Worm (Caenorhabditis elegans) whole organism, mixed stage, embryonic: Measurements from ENCODE around the gene madf-8.
A peak's percentile ranks its signal among the peaks of the same experiment; 100 is the strongest.

Experiments
- M03D4.4 ChIP-seq: sonication (generic microtip); optimal IDR thresholded peaks from 2 replicates; lab custom pipeline; 2017; ENCODE audit warnings: mild to moderate bottlenecking, missing genetic modification characterization, missing compliant biosample characterization
- bed-3 ChIP-seq: fragments of 200-800 bp; sonication (Bioruptor generic); optimal IDR thresholded peaks from 3 replicates; lab custom pipeline; 2018; ENCODE audit warnings: mild to moderate bottlenecking, missing genetic modification characterization, moderate library complexity, missing compliant biosample characterization
- blmp-1 ChIP-seq: fragments of 150-350 bp; optimal IDR thresholded peaks from 2 replicates; lab custom pipeline; 2014; ENCODE audit warnings: missing biosample characterization, missing genetic modification characterization
- ceh-43 ChIP-seq: fragments of 200-800 bp; sonication (Bioruptor generic); optimal IDR thresholded peaks from 2 replicates; lab custom pipeline; 2018; ENCODE audit warnings: mild to moderate bottlenecking, missing genetic modification characterization, moderate library complexity, missing compliant biosample characterization
- ceh-83 ChIP-seq: fragments of 200-800 bp; sonication (Bioruptor generic); optimal IDR thresholded peaks from 2 replicates; lab custom pipeline; 2018; ENCODE audit warnings: mild to moderate bottlenecking, missing genetic modification characterization, missing compliant biosample characterization
- ces-1 ChIP-seq: fragments of 150-350 bp; optimal IDR thresholded peaks from 2 replicates; lab custom pipeline; 2014; ENCODE audit warnings: missing biosample characterization, missing genetic modification reagents, missing genetic modification characterization
- cnd-1 ChIP-seq: fragments of 200-800 bp; sonication (Bioruptor generic); optimal IDR thresholded peaks from 2 replicates; lab custom pipeline; 2018; ENCODE audit warnings: mild to moderate bottlenecking, missing genetic modification characterization, missing compliant biosample characterization
- drap-1 ChIP-seq: fragments of 200-800 bp; sonication (Bioruptor generic); optimal IDR thresholded peaks from 3 replicates; lab custom pipeline; 2018; ENCODE audit warnings: mild to moderate bottlenecking, missing genetic modification characterization, missing compliant biosample characterization
- elt-1 ChIP-seq: sonication (generic microtip); optimal IDR thresholded peaks from 2 replicates; lab custom pipeline; 2017; ENCODE audit warnings: missing genetic modification characterization, mild to moderate bottlenecking, missing compliant biosample characterization, antibody characterized with exemption, moderate library complexity, borderline replicate concordance; ENCODE audit not compliant: insufficient read depth
- elt-3 ChIP-seq: fragments of 150-350 bp; optimal IDR thresholded peaks from 2 replicates; lab custom pipeline; 2014; ENCODE audit warnings: missing biosample characterization, missing genetic modification characterization
- flh-1 ChIP-seq: fragments of 200-800 bp; sonication (Bioruptor generic); optimal IDR thresholded peaks from 2 replicates; lab custom pipeline; 2018; ENCODE audit warnings: mild to moderate bottlenecking, missing genetic modification characterization, moderate library complexity, missing compliant biosample characterization
- ham-2 ChIP-seq: fragments of 200-800 bp; sonication (Bioruptor generic); optimal IDR thresholded peaks from 2 replicates; lab custom pipeline; 2018; ENCODE audit warnings: mild to moderate bottlenecking, missing genetic modification characterization, missing compliant biosample characterization
- hlh-1 ChIP-seq: fragments of 150-350 bp; optimal IDR thresholded peaks from 2 replicates; lab custom pipeline; 2014; ENCODE audit warnings: missing biosample characterization, missing genetic modification reagents, missing genetic modification characterization
- lin-13 ChIP-seq: fragments of 150-350 bp; optimal IDR thresholded peaks from 2 replicates; lab custom pipeline; 2014; ENCODE audit warnings: missing biosample characterization, missing genetic modification characterization
- lin-32 ChIP-seq: fragments of 200-800 bp; sonication (Bioruptor generic); optimal IDR thresholded peaks from 2 replicates; lab custom pipeline; 2018; ENCODE audit warnings: mild to moderate bottlenecking, missing genetic modification characterization, missing compliant biosample characterization
- lsy-2 ChIP-seq: fragments of 150-350 bp; optimal IDR thresholded peaks from 2 replicates; lab custom pipeline; 2014; ENCODE audit warnings: missing biosample characterization, missing genetic modification characterization
- mab-5 ChIP-seq: fragments of 150-350 bp; optimal IDR thresholded peaks from 2 replicates; lab custom pipeline; 2014; ENCODE audit warnings: missing biosample characterization, missing genetic modification characterization
- mep-1 ChIP-seq: fragments of 150-350 bp; optimal IDR thresholded peaks from 2 replicates; lab custom pipeline; 2017; ENCODE audit warnings: missing biosample characterization, missing genetic modification reagents, missing genetic modification characterization, inconsistent platforms
- mls-2 ChIP-seq: sonication (generic microtip); optimal IDR thresholded peaks from 2 replicates; lab custom pipeline; 2016; ENCODE audit warnings: mild to moderate bottlenecking, missing genetic modification characterization, moderate library complexity, missing compliant biosample characterization
- nhr-12 ChIP-seq: fragments of 150-350 bp; optimal IDR thresholded peaks from 2 replicates; lab custom pipeline; 2014; ENCODE audit warnings: missing biosample characterization, missing genetic modification characterization
- nhr-2 ChIP-seq: fragments of 150-350 bp; optimal IDR thresholded peaks from 2 replicates; lab custom pipeline; 2014; ENCODE audit warnings: missing biosample characterization, missing genetic modification characterization
- nhr-76 ChIP-seq: sonication (generic microtip); optimal IDR thresholded peaks from 2 replicates; lab custom pipeline; 2017; ENCODE audit warnings: missing biosample characterization, missing genetic modification characterization
- pha-4 ChIP-seq: fragments of 150-350 bp; optimal IDR thresholded peaks from 2 replicates; lab custom pipeline; 2018; ENCODE audit warnings: missing biosample characterization, missing genetic modification reagents, missing genetic modification characterization
- sem-2 ChIP-seq: fragments of 200-800 bp; sonication (Bioruptor generic); optimal IDR thresholded peaks from 2 replicates; lab custom pipeline; 2018; ENCODE audit warnings: mild to moderate bottlenecking, missing genetic modification characterization, missing compliant biosample characterization
- snpc-4 ChIP-seq: fragments of 150-350 bp; optimal IDR thresholded peaks from 2 replicates; lab custom pipeline; 2014; ENCODE audit warnings: missing biosample characterization, missing genetic modification characterization
- sptf-1 ChIP-seq: sonication (generic microtip); optimal IDR thresholded peaks from 2 replicates; lab custom pipeline; 2017; ENCODE audit warnings: mild to moderate bottlenecking, missing genetic modification characterization, moderate library complexity, missing compliant biosample characterization
- tbx-8 ChIP-seq: fragments of 200-800 bp; sonication (Bioruptor generic); optimal IDR thresholded peaks from 2 replicates; lab custom pipeline; 2018; ENCODE audit warnings: mild to moderate bottlenecking, missing genetic modification characterization, moderate library complexity, missing compliant biosample characterization
- unc-39 ChIP-seq: fragments of 150-350 bp; optimal IDR thresholded peaks from 2 replicates; lab custom pipeline; 2014; ENCODE audit warnings: missing biosample characterization, missing genetic modification characterization
- unc-62 ChIP-seq: fragments of 150-350 bp; optimal IDR thresholded peaks from 2 replicates; lab custom pipeline; 2014; ENCODE audit warnings: missing biosample characterization, missing genetic modification reagents, missing genetic modification characterization
- zip-8 ChIP-seq: fragments of 150-350 bp; optimal IDR thresholded peaks from 2 replicates; lab custom pipeline; 2014; ENCODE audit warnings: missing biosample characterization, missing genetic modification characterization
- ztf-11 ChIP-seq: fragments of 150-350 bp; optimal IDR thresholded peaks from 2 replicates; lab custom pipeline; 2014; ENCODE audit warnings: missing biosample characterization, missing genetic modification characterization

Gene madf-8

ce11 chrIII:3635844-3636243 lies 14.8 kb downstream of the madf-8 start, which contains the start of gene rilp-1:
Gene rilp-1, plus strand, starts transcription at chrIII:3636144.
- TF ChIP-seq mep-1 (tag; lab: Kevin White, UChicago) (no peak), blmp-1 (no peak), unc-62 (GFP tag; lab: Kevin White, UChicago) (no peak), mab-5 (tag; lab: Kevin White, UChicago) (no peak), elt-3 (no peak), sem-2 (GFP tag; lab: Kevin White, UChicago) (no peak), lsy-2 (tag; lab: Kevin White, UChicago) (no peak), tbx-8 (no peak), nhr-2 (no peak), M03D4.4 (no peak), hlh-1 (tag; lab: Kevin White, UChicago) (no peak), ham-2 (GFP tag; lab: Kevin White, UChicago) (no peak), drap-1 (GFP tag; lab: Kevin White, UChicago) (no peak), elt-1 (tag; lab: Kevin White, UChicago) (no peak), nhr-76 (tag; lab: Kevin White, UChicago) (no peak), zip-8 (no peak)

- no peak for TF ChIP-seq tbx-8
- no peak for TF ChIP-seq zip-8
- no peak for TF ChIP-seq snpc-4 (tag; lab: Kevin White, UChicago)
- TF ChIP-seq mep-1 (tag; lab: Kevin White, UChicago), result no peak
- no peak for TF ChIP-seq bed-3 (GFP tag; lab: Kevin White, UChicago)
Measured at ce11 chrIII:3634873-3635272, 15.8 kb downstream of the madf-8 start.

- TF ChIP-seq ces-1 (GFP tag; lab: Kevin White, UChicago) (peak; percentile 66), nhr-76 (tag; lab: Kevin White, UChicago) (no peak), M03D4.4 (no peak)
Measured at ce11 chrIII:3634158-3634557, 16.5 kb downstream of the madf-8 start.

ce11 chrIII:3632379-3632778 lies 18.3 kb downstream of the madf-8 start:
- no peak for TF ChIP-seq cnd-1 (tag; lab: Kevin White, UChicago)
- no peak for TF ChIP-seq ham-2 (GFP tag; lab: Kevin White, UChicago)
- no peak for TF ChIP-seq blmp-1
- TF ChIP-seq nhr-12 (tag; lab: Kevin White, UChicago), result no peak
- no peak for TF ChIP-seq unc-62 (GFP tag; lab: Kevin White, UChicago)

ce11 chrIII:3630337-3630736 lies 20.3 kb downstream of the madf-8 start, which contains the start of gene mrps-31:
Gene mrps-31, minus strand, starts transcription at chrIII:3630372.
- TF ChIP-seq lin-32 (GFP tag; lab: Kevin White, UChicago) (no peak), hlh-1 (tag; lab: Kevin White, UChicago) (peak; percentile 9), mep-1 (tag; lab: Kevin White, UChicago) (peak; percentile 30), elt-1 (tag; lab: Kevin White, UChicago) (no peak), sem-2 (GFP tag; lab: Kevin White, UChicago) (no peak), tbx-8 (no peak), nhr-76 (tag; lab: Kevin White, UChicago) (no peak), blmp-1 (no peak), snpc-4 (tag; lab: Kevin White, UChicago) (no peak), cnd-1 (tag; lab: Kevin White, UChicago) (no peak), pha-4 (tag; lab: Kevin White, UChicago) (no peak), unc-39 (tag; lab: Kevin White, UChicago) (no peak), flh-1 (GFP tag; lab: Kevin White, UChicago) (no peak), sptf-1 (tag; lab: Kevin White, UChicago) (no peak), ham-2 (GFP tag; lab: Kevin White, UChicago) (no peak), ceh-43 (no peak), nhr-2 (no peak)
- TF ChIP-seq, all 35 proteins: peak for 2

ce11 chrIII:3627042-3627441 lies 23.6 kb downstream of the madf-8 start, which contains the start of gene sel-8:
Gene sel-8, minus strand, starts transcription at chrIII:3627142.
- TF ChIP-seq mls-2 (tag; lab: Kevin White, UChicago), result no peak
- TF ChIP-seq nhr-2, result no peak
- no peak for TF ChIP-seq ztf-11 (tag; lab: Kevin White, UChicago)
- TF ChIP-seq sptf-1 (tag; lab: Kevin White, UChicago), result no peak
- no peak for TF ChIP-seq ces-1 (GFP tag; lab: Kevin White, UChicago)
- TF ChIP-seq sem-2 (GFP tag; lab: Kevin White, UChicago), result no peak
- TF ChIP-seq ceh-43, result no peak
- no peak for TF ChIP-seq ceh-83 (GFP tag; lab: Kevin White, UChicago)
- TF ChIP-seq unc-62 (GFP tag; lab: Kevin White, UChicago), result no peak
- no peak for TF ChIP-seq lin-13 (tag; lab: Kevin White, UChicago)
- no peak for TF ChIP-seq cnd-1 (tag; lab: Kevin White, UChicago)
- no peak for TF ChIP-seq flh-1 (GFP tag; lab: Kevin White, UChicago)
